Worm (Caenorhabditis elegans): ENCODE measurements around the gene str-90.
A peak's percentile ranks its signal among the peaks of the same experiment; 100 is the strongest.

The str-90 gene

ce11 chrV:8072047-8072446, 31.0 kb upstream of the str-90 start, which contains the start of gene str-144:
TSS of gene str-144 (minus strand) at chrV:8072147.
- TF ChIP-seq nfya-1 (tag; optimal IDR thresholded peaks at IDR 0.05; ENCODE audit: borderline replicate concordance, insufficient read depth) (no peak), Y56A3A.18 (GFP tag; IDR thresholded peaks at IDR 0.05) (no peak), ceh-58 (GFP tag; IDR thresholded peaks at IDR 0.05) (no peak), F49E8.2 (tag; optimal IDR thresholded peaks at IDR 0.05; ENCODE audit: insufficient read depth) (no peak)

- TF ChIP-seq lsy-27 (tag; optimal IDR thresholded peaks at IDR 0.05; ENCODE audit: borderline replicate concordance, insufficient read depth) (no peak), somi-1 (GFP tag; optimal IDR thresholded peaks at IDR 0.05) (peak; percentile 15)
Measured at ce11 chrV:8073162-8073561, 29.9 kb upstream of the str-90 start.

- TF ChIP-seq zim-3 (tag; optimal IDR thresholded peaks at IDR 0.05) (no peak), rec-8 (tag; optimal IDR thresholded peaks at IDR 0.05) (no peak)
Measured at ce11 chrV:8075712-8076111, 27.3 kb upstream of the str-90 start, which contains the start of gene catp-3. TSS of gene catp-3 (plus strand) at chrV:8076012.

- TF ChIP-seq lsy-27 (tag; optimal IDR thresholded peaks at IDR 0.05; ENCODE audit: borderline replicate concordance, insufficient read depth): no peak
- TF ChIP-seq hlh-26 (GFP tag; conservative IDR thresholded peaks at IDR 0.05): no peak
- TF ChIP-seq ets-4 (GFP tag; optimal IDR thresholded peaks at IDR 0.05): no peak
- TF ChIP-seq tbx-9 (tag; optimal IDR thresholded peaks at IDR 0.05; ENCODE audit: borderline replicate concordance): no peak
- TF ChIP-seq F23B12.7 (tag; optimal IDR thresholded peaks at IDR 0.05; ENCODE audit: insufficient read depth): no peak
- no peak for TF ChIP-seq ama-1 (optimal IDR thresholded peaks at IDR 0.05)
- TF ChIP-seq ama-1 (GFP tag; optimal IDR thresholded peaks at IDR 0.05): no peak
- no peak for TF ChIP-seq ceh-27 (GFP tag; optimal IDR thresholded peaks at IDR 0.05)
- no peak for TF ChIP-seq chd-7 (tag; optimal IDR thresholded peaks at IDR 0.05)
- no peak for TF ChIP-seq Y95B8A.8 (GFP tag; IDR thresholded peaks at IDR 0.05)
- no peak for TF ChIP-seq F37B4.10 (GFP tag; IDR thresholded peaks at IDR 0.05)
- no peak for TF ChIP-seq snpc-3.4 (tag; optimal IDR thresholded peaks at IDR 0.05)
- TF ChIP-seq F49E8.2 (tag; optimal IDR thresholded peaks at IDR 0.05; ENCODE audit: insufficient read depth): no peak
- no peak for TF ChIP-seq akir-1 (GFP tag; optimal IDR thresholded peaks at IDR 0.05)
- no peak for TF ChIP-seq B0019.2 (GFP tag; conservative IDR thresholded peaks at IDR 0.05)
- no peak for TF ChIP-seq dpff-1 (tag; optimal IDR thresholded peaks at IDR 0.05)
- no peak for TF ChIP-seq F10E7.11 (tag; optimal IDR thresholded peaks at IDR 0.05)
- TF ChIP-seq D2030.7 (GFP tag; IDR thresholded peaks at IDR 0.05): no peak
Measured at ce11 chrV:8079813-8080212, 23.2 kb upstream of the str-90 start.

ce11 chrV:8081579-8081978, 21.5 kb upstream of the str-90 start, which contains the start of gene str-131:
TSS of gene str-131 (minus strand) at chrV:8081679.
- no peak for TF ChIP-seq nfya-1 (tag; optimal IDR thresholded peaks at IDR 0.05; ENCODE audit: borderline replicate concordance, insufficient read depth)
- no peak for TF ChIP-seq unc-130 (GFP tag; optimal IDR thresholded peaks at IDR 0.05)
- no peak for TF ChIP-seq B0261.1 (tag; optimal IDR thresholded peaks at IDR 0.05)
- no peak for TF ChIP-seq lin-26 (GFP tag; IDR thresholded peaks at IDR 0.05)
- TF ChIP-seq nhr-120 (GFP tag; IDR thresholded peaks at IDR 0.05): no peak
- TF ChIP-seq ZK185.1 (tag; optimal IDR thresholded peaks at IDR 0.05; ENCODE audit: poor library complexity, severe bottlenecking): no peak
- no peak for TF ChIP-seq rpc-1 (optimal IDR thresholded peaks at IDR 0.05)
- no peak for TF ChIP-seq rpc-1 (tag; optimal IDR thresholded peaks at IDR 0.05)
- no peak for TF ChIP-seq Y79H2A.3 (GFP tag; conservative IDR thresholded peaks at IDR 0.05)
- no peak for TF ChIP-seq mxl-1 (tag; optimal IDR thresholded peaks at IDR 0.05)
